Worm (Caenorhabditis elegans) whole organism, L1 larva: ENCODE results near the gene F38E11.9.

Experiments used
- C04F5.9 ChIP-seq: sonication (generic microtip); optimal IDR thresholded peaks from 2 replicates; lab custom pipeline; 2016; ENCODE audit warnings: missing genetic modification characterization, missing compliant biosample characterization
- Y116A8C.19 ChIP-seq: sonication (generic microtip); optimal IDR thresholded peaks from 2 replicates; lab custom pipeline; 2016; ENCODE audit warnings: missing compliant biosample characterization, missing genetic modification characterization, borderline replicate concordance
- aly-2 ChIP-seq: fragments of 150-350 bp; optimal IDR thresholded peaks from 2 replicates; lab custom pipeline; 2014; ENCODE audit warnings: missing biosample characterization, missing genetic modification characterization
- ceh-8 ChIP-seq: fragments of 200-800 bp; sonication (Bioruptor generic); optimal IDR thresholded peaks from 2 replicates; lab custom pipeline; 2018; ENCODE audit warnings: mild to moderate bottlenecking, missing genetic modification characterization, moderate library complexity, missing compliant biosample characterization
- ceh-82 ChIP-seq, 3 experiments: fragments of 150-350 bp in 1 of 3; sonication (generic microtip) in 2 of 3; optimal IDR thresholded peaks; 2 replicates each; lab custom pipeline; 2014 to 2017; ENCODE audit warnings: missing biosample characterization in 3 of 3, missing genetic modification characterization in 3 of 3
- ceh-90 ChIP-seq: sonication (generic microtip); optimal IDR thresholded peaks from 2 replicates; lab custom pipeline; 2016; ENCODE audit warnings: missing genetic modification characterization, missing compliant biosample characterization
- ces-1 ChIP-seq: fragments of 150-350 bp; optimal IDR thresholded peaks from 2 replicates; lab custom pipeline; 2014; ENCODE audit warnings: missing biosample characterization, missing genetic modification reagents, missing genetic modification characterization
- dpl-1 ChIP-seq, 3 experiments: fragments of 150-350 bp in 2 of 3; sonication (generic microtip) in 1 of 3; optimal IDR thresholded peaks; 2 replicates each; lab custom pipeline; 2014 to 2017; ENCODE audit warnings: missing biosample characterization in 3 of 3, missing genetic modification characterization in 3 of 3, missing genetic modification reagents in 3 of 3
- efl-1 ChIP-seq, 4 experiments: fragments of 150-350 bp; optimal IDR thresholded peaks in 3 of 4; peaks in 1 of 4; 1 replicate in 1 of 4; 2 replicates in 3 of 4; lab custom pipeline; 2014; ENCODE audit warnings: missing biosample characterization in 2 of 4, missing genetic modification characterization in 2 of 4, missing genetic modification reagents in 2 of 4
- efl-3 ChIP-seq: fragments of 200-800 bp; sonication (Bioruptor generic); optimal IDR thresholded peaks from 2 replicates; lab custom pipeline; 2018; ENCODE audit warnings: mild to moderate bottlenecking, missing genetic modification characterization, missing compliant biosample characterization
- egl-13 ChIP-seq: sonication (generic microtip); optimal IDR thresholded peaks from 2 replicates; lab custom pipeline; 2016; ENCODE audit warnings: missing genotype, missing genetic modification reagents, missing genetic modification characterization, missing compliant biosample characterization
- egl-27 ChIP-seq, 2 experiments: fragments of 150-350 bp in 1 of 2; sonication (generic microtip); optimal IDR thresholded peaks; 3 replicates each; lab custom pipeline; 2017 to 2018; ENCODE audit warnings: missing biosample characterization in 2 of 2, missing genetic modification characterization in 2 of 2, missing genetic modification reagents in 2 of 2
- elt-2 ChIP-seq: sonication (generic microtip); optimal IDR thresholded peaks from 2 replicates; lab custom pipeline; 2016; ENCODE audit warnings: missing genetic modification characterization, mild to moderate bottlenecking, inconsistent platforms, missing compliant biosample characterization, missing genetic modification reagents
- elt-3 ChIP-seq, 6 experiments: fragments of 150-350 bp in 1 of 6; sonication (generic microtip); optimal IDR thresholded peaks; 2 replicates each; lab custom pipeline; 2017 to 2018; ENCODE audit warnings: missing biosample characterization in 6 of 6, missing genetic modification characterization in 6 of 6, inconsistent platforms in 1 of 6
- fkh-10 ChIP-seq: sonication (generic microtip); optimal IDR thresholded peaks from 2 replicates; lab custom pipeline; 2017; ENCODE audit warnings: missing biosample characterization, missing genetic modification reagents, missing genetic modification characterization
- fkh-8 ChIP-seq: sonication (generic microtip); optimal IDR thresholded peaks from 2 replicates; lab custom pipeline; 2016; ENCODE audit warnings: mild to moderate bottlenecking, missing genetic modification characterization, missing compliant biosample characterization
- fos-1 ChIP-seq: fragments of 150-350 bp; optimal IDR thresholded peaks from 2 replicates; lab custom pipeline; 2014; ENCODE audit warnings: missing biosample characterization, missing genetic modification characterization
- hlh-17 ChIP-seq: fragments of 200-800 bp; sonication (Bioruptor generic); optimal IDR thresholded peaks from 2 replicates; lab custom pipeline; 2018; ENCODE audit warnings: missing genetic modification characterization, mild to moderate bottlenecking, missing compliant biosample characterization, moderate library complexity, borderline replicate concordance
- hlh-4 ChIP-seq: sonication (generic microtip); optimal IDR thresholded peaks from 2 replicates; lab custom pipeline; 2016; ENCODE audit warnings: mild to moderate bottlenecking, missing genetic modification characterization, missing compliant biosample characterization
- hpl-2 ChIP-seq: fragments of 150-350 bp; optimal IDR thresholded peaks from 2 replicates; lab custom pipeline; 2014; ENCODE audit warnings: missing biosample characterization, missing genetic modification reagents, missing genetic modification characterization
- irx-1 ChIP-seq: sonication (generic microtip); optimal IDR thresholded peaks from 2 replicates; lab custom pipeline; 2016; ENCODE audit warnings: missing genetic modification characterization, missing compliant biosample characterization
- isw-1 ChIP-seq: fragments of 200-800 bp; sonication (Bioruptor generic); IDR thresholded peaks from 2 replicates; pipeline ENCODE4 v1.3.6; 2022; ENCODE audit warnings: missing genetic modification characterization, missing compliant biosample characterization
- jun-1 ChIP-seq: fragments of 150-350 bp; optimal IDR thresholded peaks from 2 replicates; lab custom pipeline; 2014; ENCODE audit warnings: missing biosample characterization, missing genetic modification reagents, missing genetic modification characterization
- lir-3 ChIP-seq: sonication (generic microtip); optimal IDR thresholded peaks from 2 replicates; lab custom pipeline; 2016; ENCODE audit warnings: mild to moderate bottlenecking, missing genetic modification characterization, moderate library complexity, missing compliant biosample characterization; ENCODE audit not compliant: poor library complexity
- lsy-2 ChIP-seq, 2 experiments: fragments of 150-350 bp; optimal IDR thresholded peaks; 2 replicates each; lab custom pipeline; 2014; ENCODE audit warnings: missing biosample characterization in 2 of 2, missing genetic modification characterization in 2 of 2
- mab-9 ChIP-seq: fragments of 200-800 bp; sonication (Bioruptor generic); IDR thresholded peaks from 2 replicates; pipeline ENCODE4 v1.3.6; 2022; ENCODE audit warnings: missing genetic modification reagents, missing genetic modification characterization, missing compliant biosample characterization
- mef-2 ChIP-seq: fragments of 150-350 bp; optimal IDR thresholded peaks from 2 replicates; lab custom pipeline; 2014; ENCODE audit warnings: missing biosample characterization, missing genetic modification characterization
- mep-1 ChIP-seq: fragments of 150-350 bp; optimal IDR thresholded peaks from 2 replicates; lab custom pipeline; 2014; ENCODE audit warnings: missing biosample characterization, missing genetic modification characterization
- nhr-11 ChIP-seq: fragments of 150-350 bp; optimal IDR thresholded peaks from 2 replicates; lab custom pipeline; 2014; ENCODE audit warnings: missing biosample characterization, missing genetic modification characterization
- nhr-12 ChIP-seq: sonication (generic microtip); optimal IDR thresholded peaks from 2 replicates; lab custom pipeline; 2017; ENCODE audit warnings: missing biosample characterization, missing genetic modification characterization
- nhr-19 ChIP-seq: fragments of 200-800 bp; sonication (Bioruptor generic); conservative IDR thresholded peaks from 2 replicates; pipeline ENCODE4 v1.3.6; 2022; ENCODE audit warnings: missing genetic modification characterization, missing compliant biosample characterization
- nhr-20 ChIP-seq: sonication (generic microtip); optimal IDR thresholded peaks from 2 replicates; lab custom pipeline; 2016; ENCODE audit warnings: mild to moderate bottlenecking, missing genetic modification characterization, missing compliant biosample characterization
- nhr-237 ChIP-seq: fragments of 150-350 bp; optimal IDR thresholded peaks from 2 replicates; lab custom pipeline; 2014; ENCODE audit warnings: missing biosample characterization, missing genetic modification characterization
- nhr-71 ChIP-seq: sonication (generic microtip); optimal IDR thresholded peaks from 2 replicates; lab custom pipeline; 2016; ENCODE audit warnings: mild to moderate bottlenecking, missing genetic modification characterization, moderate library complexity, missing compliant biosample characterization
- nhr-76 ChIP-seq: sonication (generic microtip); optimal IDR thresholded peaks from 2 replicates; lab custom pipeline; 2017; ENCODE audit warnings: missing biosample characterization, missing genetic modification characterization
- nhr-77 ChIP-seq: fragments of 150-350 bp; optimal IDR thresholded peaks from 2 replicates; lab custom pipeline; 2014; ENCODE audit warnings: missing biosample characterization, missing genetic modification characterization
- nhr-84 ChIP-seq: sonication (generic microtip); optimal IDR thresholded peaks from 2 replicates; lab custom pipeline; 2017; ENCODE audit warnings: missing biosample characterization, missing genetic modification characterization
- nhr-90 ChIP-seq: sonication (generic microtip); optimal IDR thresholded peaks from 2 replicates; lab custom pipeline; 2016; ENCODE audit warnings: mild to moderate bottlenecking, missing genetic modification characterization, missing compliant biosample characterization; ENCODE audit not compliant: poor library complexity
- pax-3 ChIP-seq: fragments of 200-800 bp; sonication (Bioruptor generic); optimal IDR thresholded peaks from 2 replicates; lab custom pipeline; 2018; ENCODE audit warnings: mild to moderate bottlenecking, missing genetic modification characterization, moderate library complexity, missing compliant biosample characterization
- skn-1 ChIP-seq: fragments of 150-350 bp; optimal IDR thresholded peaks from 2 replicates; lab custom pipeline; 2014; ENCODE audit warnings: missing biosample characterization, missing genetic modification characterization
- snpc-4 ChIP-seq: fragments of 150-350 bp; optimal IDR thresholded peaks from 2 replicates; lab custom pipeline; 2014; ENCODE audit warnings: missing biosample characterization, missing genetic modification characterization
- snu-23 ChIP-seq: sonication (generic microtip); optimal IDR thresholded peaks from 2 replicates; lab custom pipeline; 2016; ENCODE audit warnings: missing genetic modification characterization, missing compliant biosample characterization
- sptf-1 ChIP-seq: fragments of 150-350 bp; optimal IDR thresholded peaks from 2 replicates; lab custom pipeline; 2014; ENCODE audit warnings: missing biosample characterization, missing genetic modification characterization
- swsn-7 ChIP-seq: sonication (generic microtip); optimal IDR thresholded peaks from 2 replicates; lab custom pipeline; 2016; ENCODE audit warnings: missing genetic modification characterization, missing compliant biosample characterization
- tbx-2 ChIP-seq: sonication (generic microtip); optimal IDR thresholded peaks from 2 replicates; lab custom pipeline; 2016; ENCODE audit warnings: missing genetic modification characterization, missing compliant biosample characterization
- unc-130 ChIP-seq: fragments of 150-350 bp; optimal IDR thresholded peaks from 2 replicates; lab custom pipeline; 2017; ENCODE audit warnings: missing biosample characterization, missing genetic modification characterization, inconsistent platforms
- unc-30 ChIP-seq: sonication (generic microtip); optimal IDR thresholded peaks from 2 replicates; lab custom pipeline; 2017; ENCODE audit warnings: missing biosample characterization, missing genetic modification characterization
- unc-62 ChIP-seq: fragments of 150-350 bp; optimal IDR thresholded peaks from 2 replicates; lab custom pipeline; 2014; ENCODE audit warnings: missing biosample characterization, missing genetic modification reagents, missing genetic modification characterization
- unc-86 ChIP-seq: sonication (generic microtip); optimal IDR thresholded peaks from 2 replicates; lab custom pipeline; 2016; ENCODE audit warnings: missing genetic modification characterization, missing compliant biosample characterization
- vab-15 ChIP-seq: sonication (generic microtip); optimal IDR thresholded peaks from 2 replicates; lab custom pipeline; 2017; ENCODE audit warnings: missing genotype, mild to moderate bottlenecking, missing genetic modification characterization, missing compliant biosample characterization
- xbp-1 ChIP-seq: sonication (generic microtip); optimal IDR thresholded peaks from 2 replicates; lab custom pipeline; 2016; ENCODE audit warnings: missing genetic modification characterization, missing compliant biosample characterization
- zag-1 ChIP-seq: fragments of 150-350 bp; optimal IDR thresholded peaks from 2 replicates; lab custom pipeline; 2014; ENCODE audit warnings: missing biosample characterization, missing genetic modification characterization
- ztf-4 ChIP-seq: fragments of 150-350 bp; optimal IDR thresholded peaks from 2 replicates; lab custom pipeline; 2014; ENCODE audit warnings: missing biosample characterization, missing genetic modification characterization

F38E11.9 gene

DNA sequence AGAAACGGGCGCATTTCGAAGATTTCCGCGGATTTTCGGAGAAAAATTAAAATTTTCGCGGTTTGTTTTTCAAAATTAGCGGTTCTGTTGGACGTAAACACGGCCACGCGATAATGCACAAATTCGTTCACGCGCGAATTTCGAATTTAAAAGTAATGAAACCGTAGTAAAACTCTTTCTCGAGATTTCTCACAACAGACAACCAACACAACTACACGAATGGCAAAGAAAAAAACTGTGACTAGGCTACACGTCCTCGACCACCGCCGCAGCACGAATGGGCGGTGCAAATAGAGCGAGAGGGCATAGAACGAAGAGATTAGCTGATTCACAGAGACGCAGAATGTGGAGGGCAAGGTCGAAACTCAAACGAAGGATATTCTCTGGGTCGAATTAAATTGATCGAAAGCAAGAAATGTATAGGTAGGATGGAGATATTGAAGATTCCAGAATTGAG lies 2.9 kb downstream of the F38E11.9 start, which contains the start of gene idh-1 (continued):
- peak; percentile 72 to 85 (median 74) for TF ChIP-seq dpl-1 (GFP tag; optimal IDR thresholded peaks at IDR 0.05; lab: Kevin White, UChicago)
- peak; percentile 12 for TF ChIP-seq skn-1 (tag; lab: Kevin White, UChicago)
- no peak for TF ChIP-seq vab-15 (tag; lab: Kevin White, UChicago)
- no peak for TF ChIP-seq isw-1 (GFP tag; lab: Robert Waterston, UW)
- TF ChIP-seq fkh-8 (tag; lab: Kevin White, UChicago), result no peak
- TF ChIP-seq aly-2 (tag; lab: Kevin White, UChicago), result no peak
- no peak for TF ChIP-seq zag-1 (tag; lab: Kevin White, UChicago)
- peak; percentile 13 for TF ChIP-seq swsn-7
- TF ChIP-seq ces-1 (GFP tag; lab: Kevin White, UChicago), result no peak
- TF ChIP-seq nhr-20 (tag; lab: Kevin White, UChicago), result peak; percentile 69
- peak; percentile 80 to 88 for TF ChIP-seq efl-1 (optimal IDR thresholded peaks at IDR 0.05; lab: Kevin White, UChicago)
- peak; percentile 87 to 98 for TF ChIP-seq efl-1 (GFP tag; optimal IDR thresholded peaks at IDR 0.05 in 1 of 2; lab: Kevin White, UChicago)
- TF ChIP-seq nhr-11 (tag; lab: Kevin White, UChicago), result no peak
- no peak for TF ChIP-seq nhr-76
- no peak for TF ChIP-seq ceh-8
- no peak for TF ChIP-seq nhr-77 (tag; lab: Kevin White, UChicago)
- TF ChIP-seq mab-9 (GFP tag; lab: Robert Waterston, UW), result 0 out of 2 replicates have a peak, but pooled peaks have one; percentile 18
- peak; percentile 74 for TF ChIP-seq mep-1
- TF ChIP-seq ceh-82 (tag; optimal IDR thresholded peaks at IDR 0.05; lab: Kevin White, UChicago), result peak in 2 of 3 experiments; percentile 10 to 14
- no peak for TF ChIP-seq fos-1
- no peak; the same call in 1 of the 2 replicates for TF ChIP-seq nhr-19 (GFP tag; lab: Robert Waterston, UW)
- TF ChIP-seq hlh-4 (tag; lab: Kevin White, UChicago), result no peak
- TF ChIP-seq nhr-84 (tag; lab: Kevin White, UChicago), result no peak
- no peak for TF ChIP-seq egl-13 (tag; lab: Kevin White, UChicago)
- no peak for TF ChIP-seq unc-62 (GFP tag; lab: Kevin White, UChicago)
- no peak for TF ChIP-seq fkh-10 (GFP tag; lab: Kevin White, UChicago)
- TF ChIP-seq jun-1 (tag; lab: Kevin White, UChicago), result no peak
- TF ChIP-seq irx-1 (tag; lab: Kevin White, UChicago), result no peak
- TF ChIP-seq hpl-2, result no peak
- peak; percentile 75 for TF ChIP-seq nhr-71 (tag; lab: Kevin White, UChicago)
- TF ChIP-seq nhr-237 (tag; lab: Kevin White, UChicago), result peak; percentile 25
- peak in 2 of 6 experiments; percentile 20 to 66 for TF ChIP-seq elt-3 (tag; optimal IDR thresholded peaks at IDR 0.05; lab: Kevin White, UChicago)
- no peak for TF ChIP-seq nhr-12 (tag; lab: Kevin White, UChicago)
- no peak for TF ChIP-seq mef-2 (tag; lab: Kevin White, UChicago)
- TF ChIP-seq elt-2 (tag; lab: Kevin White, UChicago), result no peak
- no peak for TF ChIP-seq lir-3 (tag; lab: Kevin White, UChicago)
- peak; percentile 70 for TF ChIP-seq snu-23
- no peak for TF ChIP-seq pax-3 (tag; lab: Kevin White, UChicago)
- no peak for TF ChIP-seq ceh-90
- no peak for TF ChIP-seq sptf-1
- no peak for TF ChIP-seq Y116A8C.19 (tag; lab: Kevin White, UChicago)
- peak; percentile 32 to 42 for TF ChIP-seq lsy-2 (tag; optimal IDR thresholded peaks at IDR 0.05; lab: Kevin White, UChicago)
- no peak for TF ChIP-seq egl-27 (tag; optimal IDR thresholded peaks at IDR 0.05; lab: Kevin White, UChicago)
- peak; percentile 16 for TF ChIP-seq tbx-2 (tag; lab: Kevin White, UChicago)
- no peak for TF ChIP-seq unc-30 (tag; lab: Kevin White, UChicago)
- no peak for TF ChIP-seq unc-86 (tag; lab: Kevin White, UChicago)
- no peak for TF ChIP-seq hlh-17 (GFP tag; lab: Kevin White, UChicago)
- no peak for TF ChIP-seq ztf-4 (tag; lab: Kevin White, UChicago)
- TF ChIP-seq C04F5.9, result no peak
- TF ChIP-seq xbp-1 (tag; lab: Kevin White, UChicago), result peak; percentile 45
- TF ChIP-seq snpc-4 (tag; lab: Kevin White, UChicago), result peak; percentile 77
- no peak for TF ChIP-seq efl-3 (GFP tag; lab: Kevin White, UChicago)
- TF ChIP-seq unc-130 (tag; lab: Kevin White, UChicago), result no peak
- TF ChIP-seq nhr-90 (tag; lab: Kevin White, UChicago), result peak; percentile 23
